Fruit fly (Drosophila melanogaster) whole organism, embryonic: ENCODE measurements around the gene CG7966.
A peak's percentile ranks its signal among the peaks of the same experiment; 100 is the strongest.

Source experiments
- Ada2b ChIP-seq: fragments of 200-800 bp; sonication (Bioruptor generic); IDR thresholded peaks from 2 replicates; pipeline ENCODE4 v1.3.6; 2022; ENCODE audit warnings: missing biosample characterization, missing genetic modification characterization
- Antp ChIP-seq: fragments of 200-800 bp; sonication (Bioruptor generic); optimal IDR thresholded peaks from 3 replicates; lab custom pipeline; 2016; ENCODE audit warnings: missing biosample characterization, missing genetic modification characterization
- Awh ChIP-seq: fragments of 200-800 bp; sonication (Bioruptor generic); IDR thresholded peaks from 2 replicates; pipeline ENCODE4, ENCODE4 v1.3.6; 2022; ENCODE audit warnings: missing biosample characterization, missing genetic modification characterization
- CG10321 ChIP-seq: fragments of 200-800 bp; sonication (Bioruptor generic); IDR thresholded peaks from 2 replicates; pipeline ENCODE4 v1.3.6; 2022; ENCODE audit warnings: missing biosample characterization, missing genetic modification characterization
- CG10654 ChIP-seq: fragments of 200-800 bp; sonication (Bioruptor generic); optimal IDR thresholded peaks from 2 replicates; lab custom pipeline; 2016; ENCODE audit warnings: missing biosample characterization, missing genetic modification characterization
- CG10979 ChIP-seq: fragments of 200-800 bp; sonication (Bioruptor generic); optimal IDR thresholded peaks from 2 replicates; lab custom pipeline; 2018; ENCODE audit warnings: missing biosample characterization, mild to moderate bottlenecking, missing genetic modification characterization, moderate library complexity
- CG11723 ChIP-seq: fragments of 200-800 bp; sonication (Bioruptor generic); optimal IDR thresholded peaks from 2 replicates; lab custom pipeline; 2017; ENCODE audit warnings: missing biosample characterization, mild to moderate bottlenecking, missing genetic modification characterization
- CG1233 ChIP-seq: fragments of 200-800 bp; sonication (Bioruptor generic); optimal IDR thresholded peaks from 4 replicates; lab custom pipeline; 2018; ENCODE audit warnings: missing biosample characterization, mild to moderate bottlenecking, missing genetic modification characterization
- CG13287 ChIP-seq: fragments of 200-800 bp; sonication (Bioruptor generic); IDR thresholded peaks from 2 replicates; pipeline ENCODE4 v1.3.6; 2022; ENCODE audit warnings: missing biosample characterization, missing genetic modification characterization; ENCODE audit not compliant: partially characterized antibody
- CG13424 ChIP-seq: fragments of 200-800 bp; sonication (Bioruptor generic); optimal IDR thresholded peaks from 2 replicates; lab custom pipeline; 2019; ENCODE audit warnings: missing biosample characterization, mild to moderate bottlenecking, missing genetic modification characterization, moderate library complexity
- CG16813 ChIP-seq: fragments of 200-800 bp; sonication (Bioruptor generic); IDR thresholded peaks from 3 replicates; pipeline ENCODE4 v1.3.6; 2022; ENCODE audit warnings: missing biosample characterization, missing genetic modification characterization; ENCODE audit not compliant: partially characterized antibody
- CG16863 ChIP-seq: fragments of 200-800 bp; sonication (Bioruptor generic); optimal IDR thresholded peaks from 3 replicates; lab custom pipeline; 2016; ENCODE audit warnings: missing biosample characterization, missing genetic modification characterization
- CG17568 ChIP-seq: fragments of 200-800 bp; sonication (Bioruptor generic); optimal IDR thresholded peaks from 2 replicates; lab custom pipeline; 2018; ENCODE audit warnings: missing biosample characterization, mild to moderate bottlenecking, missing genetic modification characterization, moderate library complexity
- CG18262 ChIP-seq: fragments of 200-800 bp; optimal IDR thresholded peaks from 3 replicates; lab custom pipeline; 2019; ENCODE audit warnings: missing biosample characterization, mild to moderate bottlenecking, missing genetic modification characterization, moderate library complexity
- CG30403 ChIP-seq: fragments of 200-800 bp; sonication (Bioruptor generic); optimal IDR thresholded peaks from 3 replicates; lab custom pipeline; 2016; ENCODE audit warnings: missing biosample characterization, missing genetic modification characterization
- CG31365 ChIP-seq: fragments of 200-800 bp; sonication (Bioruptor generic); optimal IDR thresholded peaks from 2 replicates; lab custom pipeline; 2018; ENCODE audit warnings: missing biosample characterization, mild to moderate bottlenecking, missing genetic modification characterization
- CG3407 ChIP-seq: fragments of 200-800 bp; sonication (Bioruptor generic); optimal IDR thresholded peaks from 2 replicates; lab custom pipeline; 2018; ENCODE audit warnings: missing biosample characterization, mild to moderate bottlenecking, missing genetic modification characterization
- CG4360 ChIP-seq: fragments of 200-800 bp; sonication (Bioruptor generic); IDR thresholded peaks from 2 replicates; pipeline ENCODE4 v1.3.6; 2022; ENCODE audit warnings: missing biosample characterization, missing genetic modification characterization
- CG9215 ChIP-seq: fragments of 200-800 bp; sonication (Bioruptor generic); IDR thresholded peaks from 2 replicates; pipeline ENCODE4 v1.3.6; 2022; ENCODE audit warnings: missing biosample characterization, missing genetic modification characterization
- CG9727 ChIP-seq: fragments of 200-800 bp; sonication (Bioruptor generic); optimal IDR thresholded peaks from 3 replicates; lab custom pipeline; 2017; ENCODE audit warnings: missing biosample characterization, mild to moderate bottlenecking, missing genetic modification characterization
- CG9876 ChIP-seq: fragments of 200-800 bp; sonication (Bioruptor generic); optimal IDR thresholded peaks from 2 replicates; lab custom pipeline; 2016; ENCODE audit warnings: missing biosample characterization, missing genetic modification characterization
- CkIIα-i1 ChIP-seq: fragments of 200-800 bp; sonication (Bioruptor generic); IDR thresholded peaks from 2 replicates; pipeline ENCODE4 v1.3.6; 2022; ENCODE audit warnings: missing biosample characterization, missing genetic modification characterization
- D19A ChIP-seq: fragments of 200-800 bp; optimal IDR thresholded peaks from 3 replicates; lab custom pipeline; 2019; ENCODE audit warnings: missing biosample characterization, mild to moderate bottlenecking, missing genetic modification characterization, moderate library complexity
- Dbx ChIP-seq: fragments of 200-800 bp; sonication (Bioruptor generic); IDR thresholded peaks from 3 replicates; pipeline ENCODE4 v1.3.6; 2022; ENCODE audit warnings: missing biosample characterization, missing genetic modification characterization
- Ets65A ChIP-seq: fragments of 200-800 bp; sonication (Bioruptor generic); peaks from one replicate; lab custom pipeline; 2016; ENCODE audit warnings: missing biosample characterization, missing genetic modification characterization
- Gsc ChIP-seq: fragments of 200-800 bp; sonication (Bioruptor generic); IDR thresholded peaks from 2 replicates; pipeline ENCODE4 v1.3.6; 2022; ENCODE audit warnings: missing biosample characterization, missing genetic modification characterization
- HLH3B ChIP-seq: fragments of 200-800 bp; sonication (Bioruptor generic); IDR thresholded peaks from 2 replicates; pipeline ENCODE4 v1.3.6; 2022; ENCODE audit warnings: missing biosample characterization, missing genetic modification characterization
- Hand ChIP-seq: fragments of 200-800 bp; sonication (Bioruptor generic); optimal IDR thresholded peaks from 2 replicates; lab custom pipeline; 2017; ENCODE audit warnings: mild to moderate bottlenecking, missing biosample characterization, missing genetic modification reagents, missing genetic modification characterization
- Hsf ChIP-seq: fragments of 200-800 bp; sonication (Bioruptor generic); optimal IDR thresholded peaks from 3 replicates; lab custom pipeline; 2016; ENCODE audit warnings: missing biosample characterization, missing genetic modification characterization
- Lim3 ChIP-seq: fragments of 200-800 bp; sonication (Bioruptor generic); IDR thresholded peaks from 2 replicates; pipeline ENCODE4 v1.3.6; 2022; ENCODE audit warnings: missing biosample characterization, missing genetic modification characterization
- Nf-YC ChIP-seq: fragments of 200-800 bp; optimal IDR thresholded peaks from 3 replicates; lab custom pipeline; 2019; ENCODE audit warnings: missing biosample characterization, mild to moderate bottlenecking, missing genetic modification characterization, moderate library complexity
- Oli ChIP-seq: fragments of 200-800 bp; sonication (Bioruptor generic); optimal IDR thresholded peaks from 2 replicates; lab custom pipeline; 2018; ENCODE audit warnings: missing biosample characterization, mild to moderate bottlenecking, missing genetic modification characterization, moderate library complexity
- Ptx1 ChIP-seq: fragments of 200-800 bp; sonication (Bioruptor generic); IDR thresholded peaks from 2 replicates; pipeline ENCODE4 v1.3.6; 2022; ENCODE audit warnings: missing biosample characterization, missing genetic modification characterization
- Scr ChIP-seq: fragments of 200-800 bp; sonication (Bioruptor generic); IDR thresholded peaks from 2 replicates; pipeline ENCODE4 v1.3.6; 2022; ENCODE audit warnings: missing biosample characterization, missing genetic modification characterization; ENCODE audit not compliant: partially characterized antibody
- Taf1 ChIP-seq: fragments of 200-800 bp; sonication (Bioruptor generic); IDR thresholded peaks from 2 replicates; pipeline ENCODE4 v1.3.6; 2022; ENCODE audit warnings: missing biosample characterization, missing genetic modification characterization
- al ChIP-seq: fragments of 200-800 bp; sonication (Bioruptor generic); IDR thresholded peaks from 2 replicates; pipeline ENCODE4 v1.3.6; 2022; ENCODE audit warnings: missing biosample characterization, missing genetic modification characterization
- bigmax ChIP-seq: fragments of 200-800 bp; sonication (Bioruptor generic); optimal IDR thresholded peaks from 2 replicates; lab custom pipeline; 2018; ENCODE audit warnings: missing biosample characterization, mild to moderate bottlenecking, missing genetic modification characterization
- dati ChIP-seq: fragments of 200-800 bp; sonication (Bioruptor generic); IDR thresholded peaks from 2 replicates; pipeline ENCODE4 v1.3.6; 2022; ENCODE audit warnings: missing biosample characterization, missing genetic modification characterization
- dimm ChIP-seq: fragments of 200-800 bp; sonication (Bioruptor generic); IDR thresholded peaks from 2 replicates; pipeline ENCODE4 v1.3.6; 2022; ENCODE audit warnings: missing biosample characterization, missing genetic modification characterization
- ems ChIP-seq: fragments of 200-800 bp; sonication (Bioruptor generic); optimal IDR thresholded peaks from 3 replicates; lab custom pipeline; 2016; ENCODE audit warnings: missing biosample characterization, missing genetic modification characterization
- fd3F ChIP-seq: fragments of 200-800 bp; sonication (Bioruptor generic); optimal IDR thresholded peaks from 2 replicates; lab custom pipeline; 2018; ENCODE audit warnings: missing biosample characterization, mild to moderate bottlenecking, missing genetic modification characterization, moderate library complexity
- gcm ChIP-seq: fragments of 200-800 bp; sonication (Bioruptor generic); optimal IDR thresholded peaks from 2 replicates; lab custom pipeline; 2019; ENCODE audit warnings: missing biosample characterization, mild to moderate bottlenecking, missing genetic modification characterization, moderate library complexity
- grau ChIP-seq: fragments of 200-800 bp; optimal IDR thresholded peaks from 3 replicates; lab custom pipeline; 2019; ENCODE audit warnings: missing biosample characterization, mild to moderate bottlenecking, missing genetic modification characterization, moderate library complexity
- jigr1 ChIP-seq: fragments of 200-800 bp; sonication (Bioruptor generic); IDR thresholded peaks from 3 replicates; pipeline ENCODE4 v1.3.6; 2022; ENCODE audit warnings: missing biosample characterization, missing genetic modification characterization
- p53 ChIP-seq: fragments of 200-800 bp; sonication (Bioruptor generic); optimal IDR thresholded peaks from 2 replicates; lab custom pipeline; 2016; ENCODE audit warnings: missing biosample characterization, missing genetic modification characterization
- peb ChIP-seq: fragments of 200-800 bp; sonication (Bioruptor generic); IDR thresholded peaks from 2 replicates; pipeline ENCODE4 v1.3.6; 2022; ENCODE audit warnings: missing biosample characterization, missing genetic modification characterization
- ranshi ChIP-seq: fragments of 200-800 bp; sonication (Bioruptor generic); IDR thresholded peaks from 2 replicates; pipeline ENCODE4 v1.3.6; 2022; ENCODE audit warnings: missing biosample characterization, missing genetic modification characterization
- run ChIP-seq: fragments of 200-800 bp; sonication (Bioruptor generic); optimal IDR thresholded peaks from 3 replicates; lab custom pipeline; 2018; ENCODE audit warnings: missing biosample characterization, mild to moderate bottlenecking, missing genetic modification characterization
- tll ChIP-seq, 2 experiments: fragments of 200-800 bp in 1 of 2; fragments of >200 bp in 1 of 2; sonication (Bioruptor generic) in 1 of 2; optimal IDR thresholded peaks; 2 replicates each; lab custom pipeline; 2017 to 2019; ENCODE audit warnings: missing biosample characterization in 2 of 2, missing genetic modification characterization in 2 of 2, mild to moderate bottlenecking in 1 of 2, moderate library complexity in 1 of 2
- tna ChIP-seq: fragments of 200-800 bp; sonication (Bioruptor generic); IDR thresholded peaks from 2 replicates; pipeline ENCODE4 v1.3.6; 2022; ENCODE audit warnings: missing biosample characterization, missing genetic modification characterization; ENCODE audit not compliant: partially characterized antibody
- zf30C ChIP-seq: fragments of 200-800 bp; sonication (Bioruptor generic); optimal IDR thresholded peaks from 3 replicates; lab custom pipeline; 2018; ENCODE audit warnings: missing biosample characterization, mild to moderate bottlenecking, missing genetic modification characterization

Gene CG7966

DNA sequence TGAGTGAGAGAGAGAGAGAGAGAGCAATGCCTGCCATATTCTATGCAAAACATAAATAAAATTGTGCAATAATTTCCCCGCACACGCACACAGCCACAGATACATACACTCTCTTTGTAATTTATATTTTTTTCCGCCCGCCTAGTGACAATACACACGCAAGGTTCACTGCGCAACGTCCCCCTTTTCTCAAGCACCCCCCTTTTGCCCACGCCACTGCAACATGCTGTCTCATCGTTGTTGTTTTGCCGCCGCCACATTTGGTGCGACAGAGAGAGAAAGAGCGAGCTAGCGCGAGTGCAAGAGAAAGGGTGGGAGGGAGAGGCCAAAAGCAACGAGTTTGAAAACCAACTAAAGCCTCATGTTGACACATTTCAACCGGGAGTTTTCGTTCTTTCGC is 38.9 kb downstream of the CG7966 start (continued):
- TF ChIP-seq p53 (GFP tag; lab: Kevin White, UChicago): peak; percentile 56
- peak; percentile 76 for TF ChIP-seq Antp (GFP tag; lab: Kevin White, UChicago)
- peak; percentile 61 for TF ChIP-seq ems
- TF ChIP-seq CG16813 (GFP tag; lab: Robert Waterston, UW): no peak
- peak; percentile 72 for TF ChIP-seq HLH3B (GFP tag; lab: Robert Waterston, UW)
- peak; percentile 53 for TF ChIP-seq D19A (tag; lab: Kevin White, UChicago)
- TF ChIP-seq CG9215: peak; percentile 23; the same call in 1 of the 2 replicates
- TF ChIP-seq tll (GFP tag; optimal IDR thresholded peaks at IDR 0.05; lab: Kevin White, UChicago): peak in 1 of 2 experiments; percentile 55
- TF ChIP-seq CG13424 (tag; lab: Kevin White, UChicago): peak; percentile 54
- TF ChIP-seq Nf-YC: peak; percentile 19
- TF ChIP-seq Hsf (GFP tag; lab: Kevin White, UChicago): peak; percentile 44
- TF ChIP-seq CG10654 (GFP tag; lab: Kevin White, UChicago): peak; percentile 16
- TF ChIP-seq CG18262 (tag; lab: Kevin White, UChicago): peak; percentile 40
- peak; percentile 37; the same call in 1 of the 2 replicates for TF ChIP-seq dati (GFP tag; lab: Robert Waterston, UW)
- no peak for TF ChIP-seq run
- no peak for TF ChIP-seq fd3F (GFP tag; lab: Kevin White, UChicago)
- peak; percentile 44 for TF ChIP-seq CG9727
- no peak for TF ChIP-seq tna (GFP tag; lab: Robert Waterston, UW)
- peak; percentile 52 for TF ChIP-seq grau
- no peak for TF ChIP-seq CG13287 (GFP tag; lab: Robert Waterston, UW)
- TF ChIP-seq Ada2b (GFP tag; lab: Robert Waterston, UW): peak; percentile 77
- no peak; the same call in 1 of the 2 replicates for TF ChIP-seq peb
- TF ChIP-seq al (GFP tag; lab: Robert Waterston, UW): 0 out of 2 replicates have a peak, but pooled peaks have one; percentile 15
- no peak for TF ChIP-seq Scr (GFP tag; lab: Robert Waterston, UW)
- TF ChIP-seq CG31365: no peak
- TF ChIP-seq Ets65A (GFP tag; lab: Kevin White, UChicago): peak; percentile 62
- peak; percentile 77 for TF ChIP-seq Ptx1 (GFP tag; lab: Robert Waterston, UW)
- no peak for TF ChIP-seq CG17568
- peak; percentile 47 for TF ChIP-seq CG10979
- TF ChIP-seq bigmax: peak; percentile 13
- peak; percentile 52 for TF ChIP-seq CG16863 (GFP tag; lab: Kevin White, UChicago)
- peak; percentile 32 for TF ChIP-seq CG9876 (GFP tag; lab: Kevin White, UChicago)
- TF ChIP-seq Awh (GFP tag; lab: Robert Waterston, UW): peak; percentile 78
- no peak for TF ChIP-seq Gsc (GFP tag; lab: Robert Waterston, UW)
- TF ChIP-seq Oli (tag; lab: Kevin White, UChicago): peak; percentile 38
- peak; percentile 53; the same call in 1 of the 3 replicates for TF ChIP-seq Dbx (GFP tag; lab: Robert Waterston, UW)
- TF ChIP-seq CkIIα-i1 (GFP tag; lab: Robert Waterston, UW): no peak
- TF ChIP-seq ranshi (GFP tag; lab: Robert Waterston, UW): peak; percentile 55; the same call in 1 of the 2 replicates
- no peak for TF ChIP-seq Lim3
- TF ChIP-seq CG4360 (GFP tag; lab: Robert Waterston, UW): peak; percentile 53; the same call in 1 of the 2 replicates
- peak; percentile 54 for TF ChIP-seq gcm
- peak; percentile 75 for TF ChIP-seq CG30403 (GFP tag; lab: Kevin White, UChicago)
- TF ChIP-seq CG11723 (GFP tag; lab: Kevin White, UChicago): peak; percentile 49
- no peak for TF ChIP-seq Taf1 (GFP tag; lab: Robert Waterston, UW)
- peak; percentile 66 for TF ChIP-seq CG1233 (GFP tag; lab: Kevin White, UChicago)
- TF ChIP-seq jigr1 (GFP tag; lab: Robert Waterston, UW): no peak
- no peak for TF ChIP-seq CG3407 (GFP tag; lab: Kevin White, UChicago)
- TF ChIP-seq Hand (GFP tag; lab: Kevin White, UChicago): peak; percentile 50
- peak; percentile 75 for TF ChIP-seq CG10321 (GFP tag; lab: Robert Waterston, UW)
- TF ChIP-seq dimm (GFP tag; lab: Robert Waterston, UW): 0 out of 2 replicates have a peak, but pooled peaks have one; percentile 16
- no peak for TF ChIP-seq zf30C
